Fruit fly (Drosophila melanogaster) whole organism, prepupa: ENCODE data around the gene Cdk1.

Source experiments
- Blimp-1 ChIP-seq: fragments of 200-800 bp; sonication (Bioruptor generic); optimal IDR thresholded peaks from 3 replicates; lab custom pipeline; 2017; ENCODE audit warnings: missing biosample characterization, missing genetic modification characterization, mild to moderate bottlenecking, moderate library complexity, missing genetic modification reagents
- CG10631 ChIP-seq: fragments of 200-800 bp; sonication (Bioruptor generic); optimal IDR thresholded peaks from 2 replicates; lab custom pipeline; 2016; ENCODE audit warnings: missing biosample characterization, missing genetic modification characterization
- CG11294 ChIP-seq: fragments of 200-800 bp; sonication (Bioruptor generic); IDR thresholded peaks from 2 replicates; pipeline ENCODE4 v1.3.6; 2022; ENCODE audit warnings: missing biosample characterization, missing genetic modification characterization
- CG11762 ChIP-seq: fragments of 200-800 bp; sonication (Bioruptor generic); optimal IDR thresholded peaks from 3 replicates; lab custom pipeline; 2016; ENCODE audit warnings: missing biosample characterization, missing genetic modification characterization; ENCODE audit not compliant: insufficient read depth
- CG11902 ChIP-seq: fragments of 200-800 bp; sonication (Bioruptor generic); optimal IDR thresholded peaks from 3 replicates; lab custom pipeline; 2016; ENCODE audit warnings: missing biosample characterization, missing genetic modification characterization
- CG15336 ChIP-seq: fragments of 200-800 bp; sonication (Bioruptor generic); IDR thresholded peaks from 2 replicates; pipeline ENCODE4 v1.3.6; 2022; ENCODE audit warnings: missing biosample characterization, missing genetic modification characterization
- CG1621 ChIP-seq: fragments of 200-800 bp; sonication (Bioruptor generic); optimal IDR thresholded peaks from 3 replicates; lab custom pipeline; 2018; ENCODE audit warnings: missing biosample characterization, mild to moderate bottlenecking, missing genetic modification characterization
- CG16779 ChIP-seq: fragments of 200-800 bp; sonication (Bioruptor generic); optimal IDR thresholded peaks from 3 replicates; lab custom pipeline; 2017; ENCODE audit warnings: missing biosample characterization, mild to moderate bottlenecking, missing genetic modification characterization
- CG3032 ChIP-seq: fragments of 200-800 bp; optimal IDR thresholded peaks from 2 replicates; lab custom pipeline; 2019; ENCODE audit warnings: missing biosample characterization, mild to moderate bottlenecking, missing genetic modification characterization, moderate library complexity
- CG31627 ChIP-seq: fragments of 200-800 bp; sonication (Bioruptor generic); optimal IDR thresholded peaks from 3 replicates; lab custom pipeline; 2016; ENCODE audit warnings: missing biosample characterization, missing genetic modification characterization
- CG32006 ChIP-seq: fragments of 200-800 bp; sonication (Bioruptor generic); optimal IDR thresholded peaks from 3 replicates; lab custom pipeline; 2017; ENCODE audit warnings: missing biosample characterization, mild to moderate bottlenecking, missing genetic modification characterization
- CG3919 ChIP-seq: fragments of 200-800 bp; sonication (Bioruptor generic); optimal IDR thresholded peaks from 3 replicates; lab custom pipeline; 2016; ENCODE audit warnings: missing biosample characterization, missing genetic modification characterization
- CG6163 ChIP-seq: fragments of 200-800 bp; sonication (Bioruptor generic); IDR thresholded peaks from 3 replicates; pipeline ENCODE4 v1.3.6; 2022; ENCODE audit warnings: missing biosample characterization, missing genetic modification characterization
- CG6276 ChIP-seq: fragments of 200-800 bp; sonication (Bioruptor generic); optimal IDR thresholded peaks from 2 replicates; lab custom pipeline; 2017; ENCODE audit warnings: missing biosample characterization, mild to moderate bottlenecking, missing genetic modification characterization
- CG6792 ChIP-seq: fragments of 200-800 bp; sonication (Bioruptor generic); optimal IDR thresholded peaks from 3 replicates; lab custom pipeline; 2016; ENCODE audit warnings: missing biosample characterization, missing genetic modification characterization
- CG6808 ChIP-seq: fragments of 200-800 bp; sonication (Bioruptor generic); optimal IDR thresholded peaks from 3 replicates; lab custom pipeline; 2017; ENCODE audit warnings: missing biosample characterization, missing genetic modification characterization, mild to moderate bottlenecking, moderate library complexity, missing genetic modification reagents
- CG6854 ChIP-seq: fragments of 200-800 bp; sonication (Bioruptor generic); optimal IDR thresholded peaks from 2 replicates; lab custom pipeline; 2017; ENCODE audit warnings: missing biosample characterization, mild to moderate bottlenecking, missing genetic modification characterization
- CG7368 ChIP-seq: fragments of 200-800 bp; sonication (Bioruptor generic); optimal IDR thresholded peaks from 3 replicates; lab custom pipeline; 2016; ENCODE audit warnings: missing biosample characterization, missing genetic modification characterization
- CG8319 ChIP-seq: fragments of 200-800 bp; sonication (Bioruptor generic); optimal IDR thresholded peaks from 3 replicates; lab custom pipeline; 2016; ENCODE audit warnings: missing biosample characterization, missing genetic modification characterization
- CG8632 ChIP-seq: fragments of 200-800 bp; sonication (Bioruptor generic); optimal IDR thresholded peaks from 3 replicates; lab custom pipeline; 2016; ENCODE audit warnings: missing biosample characterization, missing genetic modification characterization
- CG9139 ChIP-seq: fragments of 200-800 bp; sonication (Bioruptor generic); optimal IDR thresholded peaks from 3 replicates; lab custom pipeline; 2017; ENCODE audit warnings: missing biosample characterization, mild to moderate bottlenecking, missing genetic modification characterization
- Eip78C ChIP-seq: fragments of 200-800 bp; sonication (Bioruptor generic); peaks from one replicate; lab custom pipeline; 2016; ENCODE audit warnings: missing biosample characterization, missing genetic modification characterization
- Eip93F ChIP-seq: fragments of 200-800 bp; sonication (Bioruptor generic); optimal IDR thresholded peaks from 2 replicates; lab custom pipeline; 2016; ENCODE audit warnings: missing biosample characterization, mild to moderate bottlenecking, missing genetic modification characterization
- Ets21C ChIP-seq: fragments of 200-800 bp; sonication (Bioruptor generic); optimal IDR thresholded peaks from 3 replicates; lab custom pipeline; 2016; ENCODE audit warnings: missing biosample characterization, missing genetic modification characterization
- Hr38 ChIP-seq: sonication (Bioruptor generic); optimal IDR thresholded peaks from 2 replicates; lab custom pipeline; 2016; ENCODE audit warnings: missing biosample characterization, missing genetic modification characterization
- Hr39 ChIP-seq: fragments of 200-800 bp; sonication (Bioruptor generic); optimal IDR thresholded peaks from 2 replicates; lab custom pipeline; 2016; ENCODE audit warnings: missing biosample characterization, missing genetic modification characterization
- Hr4 ChIP-seq: fragments of 200-800 bp; sonication (Bioruptor generic); optimal IDR thresholded peaks from 3 replicates; lab custom pipeline; 2016; ENCODE audit warnings: missing biosample characterization, missing genetic modification characterization
- Lpt ChIP-seq: fragments of 200-800 bp; sonication (Bioruptor generic); optimal IDR thresholded peaks from 3 replicates; lab custom pipeline; 2016; ENCODE audit warnings: missing biosample characterization, missing genetic modification characterization
- Met ChIP-seq: fragments of 200-800 bp; sonication (Bioruptor generic); optimal IDR thresholded peaks from 3 replicates; lab custom pipeline; 2016; ENCODE audit warnings: missing biosample characterization, missing genetic modification characterization
- OdsH ChIP-seq: fragments of 200-800 bp; sonication (Bioruptor generic); optimal IDR thresholded peaks from 3 replicates; lab custom pipeline; 2016; ENCODE audit warnings: missing biosample characterization, missing genetic modification characterization
- Smox ChIP-seq: fragments of 200-800 bp; sonication (Bioruptor generic); optimal IDR thresholded peaks from 3 replicates; lab custom pipeline; 2016; ENCODE audit warnings: missing biosample characterization, missing genetic modification characterization
- Sox14 ChIP-seq: fragments of 200-800 bp; sonication (Bioruptor generic); optimal IDR thresholded peaks from 3 replicates; lab custom pipeline; 2016; ENCODE audit warnings: missing biosample characterization, missing genetic modification characterization
- achi ChIP-seq: fragments of 200-800 bp; sonication (Bioruptor generic); optimal IDR thresholded peaks from 3 replicates; lab custom pipeline; 2016; ENCODE audit warnings: missing biosample characterization, missing genetic modification characterization
- cyc ChIP-seq: fragments of 200-800 bp; sonication (Bioruptor generic); optimal IDR thresholded peaks from 3 replicates; lab custom pipeline; 2016; ENCODE audit warnings: missing biosample characterization, missing genetic modification characterization
- dac ChIP-seq: fragments of 200-800 bp; sonication (Bioruptor generic); optimal IDR thresholded peaks from 2 replicates; lab custom pipeline; 2017; ENCODE audit warnings: missing biosample characterization, mild to moderate bottlenecking, missing genetic modification characterization
- dsx ChIP-seq: fragments of 200-800 bp; optimal IDR thresholded peaks from 3 replicates; lab custom pipeline; 2019; ENCODE audit warnings: missing biosample characterization, mild to moderate bottlenecking, missing genetic modification characterization, moderate library complexity; ENCODE audit not compliant: poor library complexity, severe bottlenecking
- eg ChIP-seq: fragments of 200-800 bp; sonication (Bioruptor generic); IDR thresholded peaks from 3 replicates; pipeline ENCODE4 v1.3.6; 2022; ENCODE audit warnings: missing biosample characterization, missing genetic modification characterization
- esn ChIP-seq: fragments of 200-800 bp; sonication (Bioruptor generic); optimal IDR thresholded peaks from 2 replicates; lab custom pipeline; 2016; ENCODE audit warnings: missing biosample characterization, mild to moderate bottlenecking, missing genetic modification characterization, moderate library complexity
- fd59A ChIP-seq: fragments of 200-800 bp; sonication (Bioruptor generic); optimal IDR thresholded peaks from 2 replicates; lab custom pipeline; 2017; ENCODE audit warnings: missing biosample characterization, mild to moderate bottlenecking, missing genetic modification characterization, missing genetic modification reagents
- fd85E ChIP-seq: fragments of 200-800 bp; sonication (Bioruptor generic); optimal IDR thresholded peaks from 3 replicates; lab custom pipeline; 2016; ENCODE audit warnings: missing biosample characterization, missing genetic modification characterization
- fkh ChIP-seq: fragments of 200-800 bp; sonication (Bioruptor generic); optimal IDR thresholded peaks from 3 replicates; lab custom pipeline; 2017; ENCODE audit warnings: missing biosample characterization, mild to moderate bottlenecking, missing genetic modification characterization, moderate library complexity
- lz ChIP-seq: fragments of 200-800 bp; sonication (Bioruptor generic); optimal IDR thresholded peaks from 3 replicates; lab custom pipeline; 2016; ENCODE audit warnings: missing biosample characterization, missing genetic modification characterization
- net ChIP-seq: fragments of 200-800 bp; sonication (Bioruptor generic); optimal IDR thresholded peaks from 3 replicates; lab custom pipeline; 2016; ENCODE audit warnings: missing biosample characterization, missing genetic modification characterization
- salr ChIP-seq, 2 experiments: fragments of 200-800 bp; sonication (Bioruptor generic); optimal IDR thresholded peaks; 3 replicates each; lab custom pipeline; 2016 to 2018; ENCODE audit warnings: missing biosample characterization in 2 of 2, missing genetic modification characterization in 2 of 2, mild to moderate bottlenecking in 1 of 2
- spab ChIP-seq: fragments of 200-800 bp; sonication (Bioruptor generic); optimal IDR thresholded peaks from 2 replicates; lab custom pipeline; 2017; ENCODE audit warnings: missing biosample characterization, mild to moderate bottlenecking, missing genetic modification characterization, missing genetic modification reagents
- svp ChIP-seq: fragments of 200-800 bp; sonication (Bioruptor generic); peaks from one replicate; lab custom pipeline; 2016; ENCODE audit warnings: missing biosample characterization, missing genetic modification characterization
- topi ChIP-seq: fragments of 200-800 bp; sonication (Bioruptor generic); optimal IDR thresholded peaks from 3 replicates; lab custom pipeline; 2016; ENCODE audit warnings: missing biosample characterization, missing genetic modification characterization

Gene Cdk1

dm6 chr2L:10341405-10341804 lies 44.7 kb downstream of the Cdk1 start, which contains the start of gene CG31715 (continued):
- no peak for TF ChIP-seq fd59A (GFP tag; lab: Kevin White, UChicago)

- TF ChIP-seq svp (GFP tag; lab: Kevin White, UChicago) (peak; percentile 71), Met (GFP tag; lab: Kevin White, UChicago) (no peak), Eip78C (GFP tag; lab: Kevin White, UChicago) (peak; percentile 24)
These were observed 46.2 kb downstream of the Cdk1 start for dm6 chr2L:10339841-10340240.

DNA sequence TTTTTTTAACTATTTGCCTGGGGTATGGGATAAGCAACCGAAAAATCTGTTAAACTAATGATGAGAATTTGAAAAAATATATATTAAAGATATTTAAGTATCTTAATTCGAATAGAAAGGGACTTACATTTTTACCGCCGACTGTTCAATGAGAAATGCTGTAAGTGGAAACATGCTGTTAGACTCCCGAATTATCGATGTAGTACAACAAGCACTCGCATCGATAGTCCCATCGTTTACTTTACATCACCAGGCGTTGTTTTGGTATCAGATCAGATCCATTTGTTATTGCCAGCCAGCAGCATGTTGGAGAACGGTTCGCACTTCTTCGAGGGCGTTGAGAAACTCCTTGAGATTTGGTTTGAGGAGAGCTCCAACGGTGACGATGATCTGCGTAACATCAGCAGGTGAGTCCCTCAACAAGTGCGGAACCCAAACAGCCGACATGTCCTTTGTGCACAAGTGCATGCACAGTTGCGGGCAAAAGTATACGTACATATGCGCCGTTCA lies 46.8 kb downstream of the Cdk1 start, which contains the start of gene SamDC:
TSS of gene SamDC (plus strand) at position 246 of the 510 bp plus-strand sequence.
- no peak for TF ChIP-seq CG11762
- no peak for TF ChIP-seq CG6163 (GFP tag; lab: Robert Waterston, UW)
- no peak for TF ChIP-seq CG6276
- peak; percentile 37 for TF ChIP-seq topi (GFP tag; lab: Kevin White, UChicago)
- TF ChIP-seq CG7368 = no peak
- peak; percentile 18 for TF ChIP-seq Met (GFP tag; lab: Kevin White, UChicago)
- TF ChIP-seq spab (GFP tag; lab: Kevin White, UChicago) = no peak
- TF ChIP-seq CG16779 = no peak
- TF ChIP-seq lz (GFP tag; lab: Kevin White, UChicago) = peak; percentile 15
- TF ChIP-seq Hr38 (GFP tag; lab: Kevin White, UChicago) = no peak
- no peak for TF ChIP-seq Ets21C (GFP tag; lab: Kevin White, UChicago)
- TF ChIP-seq CG15336 (GFP tag; lab: Robert Waterston, UW) = peak; percentile 63
- TF ChIP-seq net (GFP tag; lab: Kevin White, UChicago) = peak; percentile 13
- TF ChIP-seq cyc = peak; percentile 1
- no peak for TF ChIP-seq CG1621
- TF ChIP-seq CG6808 (GFP tag; lab: Kevin White, UChicago) = no peak
- TF ChIP-seq achi (GFP tag; lab: Kevin White, UChicago) = peak; percentile 1
- no peak for TF ChIP-seq CG8319 (GFP tag; lab: Kevin White, UChicago)
- TF ChIP-seq Hr39 (GFP tag; lab: Kevin White, UChicago) = no peak
- TF ChIP-seq CG11902 (GFP tag; lab: Kevin White, UChicago) = no peak
- no peak for TF ChIP-seq CG32006 (GFP tag; lab: Kevin White, UChicago)
- peak; percentile 25 for TF ChIP-seq Eip93F (GFP tag; lab: Kevin White, UChicago)
- peak; percentile 38 for TF ChIP-seq CG3032 (tag; lab: Kevin White, UChicago)
- TF ChIP-seq Blimp-1 (GFP tag; lab: Kevin White, UChicago) = no peak
- no peak for TF ChIP-seq fd59A (GFP tag; lab: Kevin White, UChicago)
- TF ChIP-seq Eip78C (GFP tag; lab: Kevin White, UChicago) = peak; percentile 73
- TF ChIP-seq Smox (GFP tag; lab: Kevin White, UChicago) = peak; percentile 25
- peak; percentile 45 for TF ChIP-seq CG10631 (GFP tag; lab: Kevin White, UChicago)
- no peak for TF ChIP-seq dac (GFP tag; lab: Kevin White, UChicago)
- TF ChIP-seq CG9139 (GFP tag; lab: Kevin White, UChicago) = no peak
- TF ChIP-seq OdsH (GFP tag; lab: Kevin White, UChicago) = peak; percentile 31
- peak; percentile 53 for TF ChIP-seq esn
- no peak for TF ChIP-seq CG11294 (GFP tag; lab: Robert Waterston, UW)
- TF ChIP-seq Hr4 (GFP tag; lab: Kevin White, UChicago) = peak; percentile 28
- TF ChIP-seq CG8632 (GFP tag; lab: Kevin White, UChicago) = no peak
- TF ChIP-seq CG6792 (GFP tag; lab: Kevin White, UChicago) = no peak
- peak in 1 of 2 experiments; percentile 33 for TF ChIP-seq salr (GFP tag; optimal IDR thresholded peaks at IDR 0.05; lab: Kevin White, UChicago)
- TF ChIP-seq svp (GFP tag; lab: Kevin White, UChicago) = no peak
- no peak for TF ChIP-seq eg (GFP tag; lab: Robert Waterston, UW)
- TF ChIP-seq CG3919 (GFP tag; lab: Kevin White, UChicago) = peak; percentile 21
- peak; percentile 19 for TF ChIP-seq dsx (GFP tag; lab: Kevin White, UChicago)
- no peak for TF ChIP-seq fd85E (GFP tag; lab: Kevin White, UChicago)
- TF ChIP-seq fkh (GFP tag; lab: Kevin White, UChicago) = peak; percentile 78
- TF ChIP-seq CG31627 (GFP tag; lab: Kevin White, UChicago) = no peak
- peak; percentile 58 for TF ChIP-seq Sox14 (GFP tag; lab: Kevin White, UChicago)
- peak; percentile 19 for TF ChIP-seq CG6854 (GFP tag; lab: Kevin White, UChicago)
- peak; percentile 16 for TF ChIP-seq Lpt (GFP tag; lab: Kevin White, UChicago)
